Worm (Caenorhabditis elegans) whole organism, young adult: ENCODE data around the gene rps-8.
A peak's percentile ranks its signal among the peaks of the same experiment; 100 is the strongest.

Experiments
- B0035.1 ChIP-seq: sonication (generic microtip); optimal IDR thresholded peaks from 2 replicates; lab custom pipeline; 2016; ENCODE audit warnings: missing genetic modification characterization, mild to moderate bottlenecking, missing compliant biosample characterization, missing genotype, missing genetic modification reagents
- C06A6.2 ChIP-seq: fragments of 200-800 bp; sonication (Bioruptor generic); conservative IDR thresholded peaks from 2 replicates; pipeline ENCODE4 v1.3.6; 2022; ENCODE audit warnings: missing genetic modification characterization, missing compliant biosample characterization
- C17E4.6 ChIP-seq: fragments of 200-800 bp; sonication (Bioruptor generic); IDR thresholded peaks from 2 replicates; pipeline ENCODE4 v1.3.6; 2022; ENCODE audit warnings: missing genetic modification reagents, missing genetic modification characterization, missing compliant biosample characterization
- F39B2.1 ChIP-seq: fragments of 200-800 bp; sonication (Bioruptor generic); IDR thresholded peaks from 2 replicates; pipeline ENCODE4 v1.3.6; 2022; ENCODE audit warnings: missing genetic modification reagents, missing genetic modification characterization, missing compliant biosample characterization
- F57C9.4 ChIP-seq: sonication (generic microtip); optimal IDR thresholded peaks from 2 replicates; lab custom pipeline; 2017; ENCODE audit warnings: mild to moderate bottlenecking, missing genetic modification characterization, missing compliant biosample characterization
- K12H6.12 ChIP-seq: fragments of 200-800 bp; sonication (Bioruptor generic); optimal IDR thresholded peaks from 2 replicates; lab custom pipeline; 2018; ENCODE audit warnings: mild to moderate bottlenecking, missing genetic modification characterization, missing compliant biosample characterization
- Y53F4B.3 ChIP-seq: fragments of 200-800 bp; sonication (Bioruptor generic); IDR thresholded peaks from 2 replicates; pipeline ENCODE4 v1.3.6; 2022; ENCODE audit warnings: missing genetic modification reagents, missing genetic modification characterization, missing compliant biosample characterization
- Y56A3A.18 ChIP-seq: fragments of 200-800 bp; sonication (Bioruptor generic); IDR thresholded peaks from 2 replicates; pipeline ENCODE4 v1.3.6; 2022; ENCODE audit warnings: missing genetic modification reagents, missing genetic modification characterization, missing compliant biosample characterization
- ZK185.1 ChIP-seq: sonication (generic microtip); optimal IDR thresholded peaks from 2 replicates; lab custom pipeline; 2016; ENCODE audit warnings: mild to moderate bottlenecking, missing genetic modification characterization, missing compliant biosample characterization; ENCODE audit not compliant: poor library complexity, severe bottlenecking
- akir-1 ChIP-seq: fragments of 200-800 bp; sonication (Bioruptor generic); optimal IDR thresholded peaks from 2 replicates; lab custom pipeline; 2018; ENCODE audit warnings: mild to moderate bottlenecking, missing genetic modification characterization, moderate library complexity, missing compliant biosample characterization
- ama-1 ChIP-seq, 3 experiments: fragments of 150-350 bp in 1 of 3; sonication (generic microtip) in 2 of 3; optimal IDR thresholded peaks; 2 replicates each; lab custom pipeline; 2014 to 2018; ENCODE audit warnings: missing biosample characterization in 2 of 3, missing genetic modification characterization in 2 of 3, missing genetic modification reagents in 2 of 3
- aptf-2 ChIP-seq: fragments of 200-800 bp; sonication (Bioruptor generic); conservative IDR thresholded peaks from 2 replicates; pipeline ENCODE4 v1.3.6; 2022; ENCODE audit warnings: missing genetic modification reagents, missing genetic modification characterization, missing compliant biosample characterization
- bed-1 ChIP-seq: fragments of 200-800 bp; sonication (Bioruptor generic); IDR thresholded peaks from 2 replicates; pipeline ENCODE4 v1.3.6; 2022; ENCODE audit warnings: missing genetic modification reagents, missing genetic modification characterization, missing compliant biosample characterization
- cebp-2 ChIP-seq: fragments of 200-800 bp; sonication (Bioruptor generic); IDR thresholded peaks from 2 replicates; pipeline ENCODE4 v1.3.6; 2022; ENCODE audit warnings: missing genetic modification characterization, missing compliant biosample characterization
- chd-7 ChIP-seq: sonication (generic microtip); optimal IDR thresholded peaks from 2 replicates; lab custom pipeline; 2016; ENCODE audit warnings: mild to moderate bottlenecking, missing genetic modification characterization, moderate library complexity, missing compliant biosample characterization
- die-1 ChIP-seq: sonication (generic microtip); optimal IDR thresholded peaks from 2 replicates; lab custom pipeline; 2016; ENCODE audit warnings: missing genotype, mild to moderate bottlenecking, missing genetic modification characterization, missing compliant biosample characterization
- dox-1 ChIP-seq: fragments of 200-800 bp; sonication (Bioruptor generic); IDR thresholded peaks from 2 replicates; pipeline ENCODE4 v1.3.6; 2022; ENCODE audit warnings: missing genetic modification reagents, missing genetic modification characterization, missing compliant biosample characterization
- dpff-1 ChIP-seq: sonication (generic microtip); optimal IDR thresholded peaks from 2 replicates; lab custom pipeline; 2017; ENCODE audit warnings: mild to moderate bottlenecking, missing genetic modification characterization, missing compliant biosample characterization
- egl-18 ChIP-seq: fragments of 200-800 bp; sonication (Bioruptor generic); IDR thresholded peaks from 2 replicates; pipeline ENCODE4 v1.3.6; 2022; ENCODE audit warnings: missing genetic modification reagents, missing genetic modification characterization, missing compliant biosample characterization
- egl-44 ChIP-seq: fragments of 200-800 bp; sonication (Bioruptor generic); IDR thresholded peaks from 2 replicates; pipeline ENCODE4 v1.3.6; 2022; ENCODE audit warnings: missing genetic modification reagents, missing genetic modification characterization, missing compliant biosample characterization
- ekl-4 ChIP-seq: fragments of 200-800 bp; sonication (Bioruptor generic); IDR thresholded peaks from 2 replicates; pipeline ENCODE4 v1.3.6; 2022; ENCODE audit warnings: missing genetic modification reagents, missing genetic modification characterization, missing compliant biosample characterization
- ets-4 ChIP-seq: fragments of 200-800 bp; sonication (Bioruptor generic); optimal IDR thresholded peaks from 2 replicates; lab custom pipeline; 2018; ENCODE audit warnings: mild to moderate bottlenecking, missing genetic modification characterization, missing compliant biosample characterization
- hmg-1.2 ChIP-seq: fragments of 200-800 bp; sonication (Bioruptor generic); IDR thresholded peaks from 2 replicates; pipeline ENCODE4 v1.3.6; 2022; ENCODE audit warnings: missing genetic modification reagents, missing genetic modification characterization, missing compliant biosample characterization
- lag-1 ChIP-seq: fragments of 200-800 bp; sonication (Bioruptor generic); IDR thresholded peaks from 2 replicates; pipeline ENCODE4 v1.3.6; 2022; ENCODE audit warnings: missing genetic modification reagents, missing genetic modification characterization, missing compliant biosample characterization
- let-607 ChIP-seq, 2 experiments: fragments of 200-800 bp in 1 of 2; sonication (Bioruptor generic) in 1 of 2; sonication (generic microtip) in 1 of 2; optimal IDR thresholded peaks; 2 replicates each; lab custom pipeline; 2016 to 2018; ENCODE audit warnings: mild to moderate bottlenecking in 2 of 2, missing compliant biosample characterization in 2 of 2, missing genetic modification characterization in 2 of 2, moderate library complexity in 2 of 2, missing genotype in 1 of 2
- lsl-1 ChIP-seq: fragments of 200-800 bp; sonication (Bioruptor generic); optimal IDR thresholded peaks from 2 replicates; lab custom pipeline; 2018; ENCODE audit warnings: mild to moderate bottlenecking, missing genetic modification characterization, moderate library complexity, missing compliant biosample characterization
- mes-4 ChIP-seq: sonication (generic microtip); optimal IDR thresholded peaks from 2 replicates; lab custom pipeline; 2016; ENCODE audit warnings: missing genotype, missing genetic modification characterization, missing compliant biosample characterization
- nhr-80 ChIP-seq: sonication (generic microtip); optimal IDR thresholded peaks from 2 replicates; lab custom pipeline; 2016; ENCODE audit warnings: missing genetic modification characterization, missing compliant biosample characterization
- snpc-4 ChIP-seq, 5 experiments: fragments of 150-350 bp in 1 of 5; sonication (generic microtip) in 4 of 5; optimal IDR thresholded peaks; 2 replicates each; lab custom pipeline; 2014 to 2018; ENCODE audit warnings: missing genetic modification characterization in 5 of 5, missing biosample characterization in 3 of 5, antibody characterized with exemption in 2 of 5, mild to moderate bottlenecking in 2 of 5, missing compliant biosample characterization in 2 of 5, missing genotype in 2 of 5, moderate library complexity in 2 of 5, missing genetic modification reagents in 1 of 5
- sptf-2 ChIP-seq: fragments of 200-800 bp; sonication (Bioruptor generic); optimal IDR thresholded peaks from 2 replicates; lab custom pipeline; 2018; ENCODE audit warnings: mild to moderate bottlenecking, missing genetic modification characterization, missing compliant biosample characterization
- tbp1 ChIP-seq: fragments of 200-800 bp; sonication (Bioruptor generic); optimal IDR thresholded peaks from 2 replicates; lab custom pipeline; 2018; ENCODE audit warnings: mild to moderate bottlenecking, missing genetic modification characterization, missing compliant biosample characterization
- tlf-1 ChIP-seq: fragments of 200-800 bp; sonication (Bioruptor generic); optimal IDR thresholded peaks from 2 replicates; lab custom pipeline; 2018; ENCODE audit warnings: mild to moderate bottlenecking, missing genetic modification characterization, missing compliant biosample characterization
- unc-130 ChIP-seq: sonication (generic microtip); optimal IDR thresholded peaks from 2 replicates; lab custom pipeline; 2016; ENCODE audit warnings: missing genetic modification reagents, missing genetic modification characterization, missing compliant biosample characterization

The rps-8 gene

DNA sequence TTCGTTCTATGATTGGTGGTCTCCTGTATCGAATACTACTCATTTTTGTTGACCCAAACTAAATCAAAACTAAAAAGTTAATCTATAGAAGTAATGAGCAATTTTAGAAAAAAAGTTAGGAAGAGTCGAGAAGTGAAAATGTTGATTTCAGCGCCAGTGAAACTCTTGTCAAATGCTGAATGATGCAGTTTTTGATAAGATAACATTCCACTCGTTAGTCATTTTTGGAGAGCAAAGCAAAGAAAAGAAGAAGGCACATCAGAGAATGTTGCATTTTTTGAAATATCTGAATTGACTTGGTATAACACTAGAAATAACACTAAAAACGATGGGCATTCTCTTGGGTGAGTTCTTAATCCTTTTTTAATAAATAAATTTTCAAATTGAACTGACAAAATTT, 15.3 kb upstream of the rps-8 start, which contains the start of gene sqst-2:
TSS of gene sqst-2 (minus strand) at position 58 of the 400 bp plus-strand sequence.
- TF ChIP-seq C17E4.6 (GFP tag; lab: Robert Waterston, UW): no peak
- no peak for TF ChIP-seq ama-1 (optimal IDR thresholded peaks at IDR 0.05; lab: Kevin White, UChicago)
- TF ChIP-seq ama-1 (GFP tag; optimal IDR thresholded peaks at IDR 0.05; lab: Kevin White, UChicago): no peak
- TF ChIP-seq tbp1 (GFP tag; lab: Kevin White, UChicago): no peak
- TF ChIP-seq egl-18: no peak
- peak; percentile 66 for TF ChIP-seq nhr-80 (tag; lab: Kevin White, UChicago)
- TF ChIP-seq dpff-1 (tag; lab: Kevin White, UChicago): no peak

- no peak for TF ChIP-seq aptf-2 (GFP tag; lab: Robert Waterston, UW)
- no peak for TF ChIP-seq ekl-4
- TF ChIP-seq Y53F4B.3: no peak
- peak; percentile 3 for TF ChIP-seq ets-4
- TF ChIP-seq lsl-1: no peak
- no peak for TF ChIP-seq B0035.1
- no peak for TF ChIP-seq hmg-1.2 (GFP tag; lab: Robert Waterston, UW)
- TF ChIP-seq unc-130 (GFP tag; lab: Kevin White, UChicago): no peak
- peak; percentile 99 for TF ChIP-seq nhr-80 (tag; lab: Kevin White, UChicago)
- no peak for TF ChIP-seq egl-18
- peak; percentile 63; the same call in 1 of the 2 replicates for TF ChIP-seq dox-1 (GFP tag; lab: Robert Waterston, UW)
Observed at ce11 chrIV:7326613-7327149, 13.0 kb upstream of the rps-8 start, which contains the start of gene ifo-1. Gene ifo-1, minus strand, starts transcription at chrIV:7326663.

DNA sequence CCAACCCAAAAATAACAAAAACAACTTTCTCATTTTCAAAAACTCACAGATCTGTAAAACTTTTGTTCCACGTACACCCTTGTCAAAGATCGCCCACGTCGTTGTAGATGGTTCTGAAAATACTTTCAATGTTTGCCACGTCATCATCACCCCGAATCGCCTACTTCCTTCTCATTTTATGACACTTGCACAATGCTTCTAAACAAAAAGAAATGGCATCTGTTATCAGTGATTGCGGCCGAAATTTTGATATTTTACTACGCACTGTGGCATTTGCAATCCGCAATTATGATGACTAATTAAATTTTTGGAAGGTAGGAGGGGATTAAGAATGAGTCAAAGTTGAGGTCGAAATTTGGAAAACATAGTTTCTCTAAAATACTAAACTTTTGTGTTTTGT, 12.0 kb upstream of the rps-8 start:
- TF ChIP-seq egl-44 (GFP tag; lab: Robert Waterston, UW) (no peak), akir-1 (GFP tag; lab: Kevin White, UChicago) (no peak), F39B2.1 (GFP tag; lab: Robert Waterston, UW) (no peak), let-607 (tag; optimal IDR thresholded peaks at IDR 0.05; lab: Kevin White, UChicago) (peak in 1 of 2 experiments; percentile 37), dox-1 (GFP tag; lab: Robert Waterston, UW) (peak; percentile 6; the same call in 1 of the 2 replicates), K12H6.12 (no peak), lag-1 (GFP tag; lab: Robert Waterston, UW) (no peak), Y56A3A.18 (GFP tag; lab: Robert Waterston, UW) (no peak), nhr-80 (tag; lab: Kevin White, UChicago) (peak; percentile 76)
- TF ChIP-seq, all 124 proteins: peak for 3

ce11 chrIV:7324913-7325312, 11.3 kb upstream of the rps-8 start:
- TF ChIP-seq bed-1: no peak
- no peak for TF ChIP-seq chd-7 (tag; lab: Kevin White, UChicago)
- no peak for TF ChIP-seq C17E4.6 (GFP tag; lab: Robert Waterston, UW)
- TF ChIP-seq snpc-4 (GFP tag; optimal IDR thresholded peaks at IDR 0.05; lab: Kevin White, UChicago): no peak
- no peak for TF ChIP-seq snpc-4 (tag; optimal IDR thresholded peaks at IDR 0.05; lab: Kevin White, UChicago)
- TF ChIP-seq F57C9.4 (tag; lab: Kevin White, UChicago): no peak
- TF ChIP-seq tlf-1: no peak
- TF ChIP-seq sptf-2 (GFP tag; lab: Kevin White, UChicago): no peak
- no peak for TF ChIP-seq ZK185.1
- TF ChIP-seq C06A6.2 (GFP tag; lab: Robert Waterston, UW): no peak
- TF ChIP-seq cebp-2: no peak
- no peak for TF ChIP-seq die-1 (tag; lab: Kevin White, UChicago)
- TF ChIP-seq mes-4 (tag; lab: Kevin White, UChicago): no peak
